Fruit fly (Drosophila melanogaster): ENCODE results near the gene CG3961.

CG3961 gene

dm6 chr3L:18867521-18867920 lies 22.8 kb downstream of the CG3961 start, which contains the start of gene Dysb (continued):
- TF ChIP-seq Nf-YA (GFP tag; IDR thresholded peaks at IDR 0.05) (peak; percentile 54; the same call in 1 of the 2 replicates), zfh2 (GFP tag; optimal IDR thresholded peaks at IDR 0.05) (peak; percentile 61), Dbx (GFP tag; IDR thresholded peaks at IDR 0.05) (peak; percentile 92), dpn (GFP tag; optimal IDR thresholded peaks at IDR 0.05) (peak; percentile 62 to 86), CG11695 (GFP tag; IDR thresholded peaks at IDR 0.05) (peak; percentile 91), h (optimal IDR thresholded peaks at IDR 0.05) (no peak), Abd-B (GFP tag; optimal IDR thresholded peaks at IDR 0.05) (peak; percentile 70), CG17802 (tag; optimal IDR thresholded peaks at IDR 0.05) (peak; percentile 21), CG11696 (GFP tag; IDR thresholded peaks at IDR 0.05) (peak; percentile 91), CG2889 (GFP tag; IDR thresholded peaks at IDR 0.05) (peak; percentile 76), Atf3 (GFP tag; optimal IDR thresholded peaks at IDR 0.05) (peak; percentile 15), CG3726 (GFP tag; IDR thresholded peaks at IDR 0.05) (no peak), Lpt (GFP tag; optimal IDR thresholded peaks at IDR 0.05) (no peak), Mes4 (GFP tag; optimal IDR thresholded peaks at IDR 0.05) (peak; percentile 27), CG2129 (GFP tag; IDR thresholded peaks at IDR 0.05; ENCODE audit: partially characterized antibody) (no peak), BtbVII (GFP tag; optimal IDR thresholded peaks at IDR 0.05) (peak; percentile 88), usp (GFP tag; optimal IDR thresholded peaks at IDR 0.05) (no peak), Dip2 (GFP tag; IDR thresholded peaks at IDR 0.05) (no peak), fd3F (GFP tag; optimal IDR thresholded peaks at IDR 0.05) (peak; percentile 81), odd (GFP tag; optimal IDR thresholded peaks at IDR 0.05) (peak; percentile 79), insv (GFP tag; optimal IDR thresholded peaks at IDR 0.05) (peak in 1 of 2 experiments; percentile 63), knrl (GFP tag; IDR thresholded peaks at IDR 0.05; ENCODE audit: partially characterized antibody) (no peak), Aef1 (GFP tag; IDR thresholded peaks at IDR 0.05) (peak; percentile 78), gro (GFP tag; optimal IDR thresholded peaks at IDR 0.05) (peak; percentile 37), Rx (GFP tag; IDR thresholded peaks at IDR 0.05) (peak; percentile 63), CG14860 (GFP tag; IDR thresholded peaks at IDR 0.05; ENCODE audit: partially characterized antibody) (no peak), chn (GFP tag; optimal IDR thresholded peaks at IDR 0.05) (peak; percentile 67), sna (GFP tag; IDR thresholded peaks at IDR 0.05; ENCODE audit: partially characterized antibody) (no peak; the same call in 1 of the 2 replicates), CG9727 (GFP tag; optimal IDR thresholded peaks at IDR 0.05) (peak; percentile 88), Taf1 (GFP tag; IDR thresholded peaks at IDR 0.05) (peak; percentile 71; the same call in 1 of the 2 replicates), CG8924 (tag; optimal IDR thresholded peaks at IDR 0.05) (peak; percentile 91), CG11560 (tag; IDR thresholded peaks at IDR 0.05) (peak; percentile 35; the same call in 1 of the 3 replicates), mld (GFP tag; IDR thresholded peaks at IDR 0.05; ENCODE audit: partially characterized antibody) (no peak), E2f1 (GFP tag; IDR thresholded peaks at IDR 0.05) (peak; percentile 91), Max (GFP tag; optimal IDR thresholded peaks at IDR 0.05) (peak; percentile 67), bab2 (GFP tag; optimal IDR thresholded peaks at IDR 0.05) (peak; percentile 74), so (GFP tag; IDR thresholded peaks at IDR 0.05) (peak; percentile 89), bowl (GFP tag; IDR thresholded peaks at IDR 0.05) (peak; percentile 78), yki (optimal IDR thresholded peaks at IDR 0.05) (no peak), CG32532 (GFP tag; IDR thresholded peaks at IDR 0.05) (peak; percentile 97), Usf (GFP tag; optimal IDR thresholded peaks at IDR 0.05) (peak; percentile 61), Hr39 (optimal IDR thresholded peaks at IDR 0.05) (no peak), CG4707 (GFP tag; optimal IDR thresholded peaks at IDR 0.05) (peak; percentile 76), CG17359 (tag; optimal IDR thresholded peaks at IDR 0.05) (peak; percentile 94), NC2α (GFP tag; optimal IDR thresholded peaks at IDR 0.05) (no peak), CG15011 (GFP tag; optimal IDR thresholded peaks at IDR 0.05) (peak; percentile 67), ro (GFP tag; IDR thresholded peaks at IDR 0.05) (no peak), CG43689 (GFP tag; IDR thresholded peaks at IDR 0.05) (peak; percentile 67; the same call in 1 of the 2 replicates), Oli (tag; optimal IDR thresholded peaks at IDR 0.05) (peak; percentile 80), GATAe (GFP tag; conservative IDR thresholded peaks at IDR 0.05) (peak; percentile 21; the same call in 1 of the 2 replicates), psq (GFP tag; optimal IDR thresholded peaks at IDR 0.05) (peak; percentile 73), Hmx (GFP tag; optimal IDR thresholded peaks at IDR 0.05) (peak; percentile 23), CG13894 (tag; optimal IDR thresholded peaks at IDR 0.05) (peak; percentile 85)

Measured in whole organism, embryonic.